Worm (Caenorhabditis elegans) whole organism, L4 larva: ENCODE measurements around the gene B0361.3.

Source experiments
- D1046.2 ChIP-seq: fragments of 200-800 bp; sonication (Bioruptor generic); IDR thresholded peaks from 2 replicates; pipeline ENCODE4 v1.3.6; 2022; ENCODE audit warnings: missing genetic modification characterization, missing compliant biosample characterization
- F10B5.3 ChIP-seq: sonication (generic microtip); optimal IDR thresholded peaks from 2 replicates; lab custom pipeline; 2016; ENCODE audit warnings: mild to moderate bottlenecking, missing genetic modification characterization, missing compliant biosample characterization
- T20F7.1 ChIP-seq: fragments of 200-800 bp; sonication (Bioruptor generic); optimal IDR thresholded peaks from 2 replicates; lab custom pipeline; 2018; ENCODE audit warnings: mild to moderate bottlenecking, missing genetic modification characterization, missing compliant biosample characterization
- Y105C5A.15 ChIP-seq: fragments of 200-800 bp; sonication (Bioruptor generic); IDR thresholded peaks from 2 replicates; pipeline ENCODE4 v1.3.6; 2022; ENCODE audit warnings: missing genetic modification characterization, missing compliant biosample characterization
- Y48G9A.11 ChIP-seq: fragments of 200-800 bp; sonication (Bioruptor generic); IDR thresholded peaks from 2 replicates; pipeline ENCODE4 v1.3.6; 2022; ENCODE audit warnings: missing genetic modification reagents, missing genetic modification characterization, missing compliant biosample characterization
- ZK337.2 ChIP-seq: fragments of 200-800 bp; sonication (Bioruptor generic); IDR thresholded peaks from 2 replicates; pipeline ENCODE4 v1.3.6; 2022; ENCODE audit warnings: missing genetic modification reagents, missing genetic modification characterization, missing compliant biosample characterization
- ZK546.5 ChIP-seq, 2 experiments: sonication (generic microtip); optimal IDR thresholded peaks; 2 replicates each; lab custom pipeline; 2017; ENCODE audit warnings: missing biosample characterization in 2 of 2, missing genetic modification characterization in 2 of 2
- aha-1 ChIP-seq: fragments of 150-350 bp; peaks from one replicate; lab custom pipeline; 2014; ENCODE audit warnings: missing biosample characterization, missing genetic modification characterization
- ama-1 ChIP-seq: fragments of 150-350 bp; optimal IDR thresholded peaks from 2 replicates; lab custom pipeline; 2014; ENCODE audit warnings: inconsistent platforms, mixed read lengths
- attf-4 ChIP-seq: sonication (generic microtip); optimal IDR thresholded peaks from 3 replicates; lab custom pipeline; 2017; ENCODE audit warnings: missing biosample characterization, missing genetic modification characterization
- ceh-28 ChIP-seq: fragments of 150-350 bp; optimal IDR thresholded peaks from 2 replicates; lab custom pipeline; 2014; ENCODE audit warnings: missing biosample characterization, missing genetic modification reagents, missing genetic modification characterization
- ceh-32 ChIP-seq: sonication (generic microtip); optimal IDR thresholded peaks from 2 replicates; lab custom pipeline; 2016; ENCODE audit warnings: mild to moderate bottlenecking, missing genetic modification characterization, missing compliant biosample characterization; ENCODE audit not compliant: poor library complexity
- ceh-62 ChIP-seq: sonication (generic microtip); optimal IDR thresholded peaks from 2 replicates; lab custom pipeline; 2017; ENCODE audit warnings: missing biosample characterization, missing genetic modification characterization
- daf-12 ChIP-seq: fragments of 150-350 bp; optimal IDR thresholded peaks from 2 replicates; lab custom pipeline; 2014; ENCODE audit warnings: missing biosample characterization, missing genetic modification reagents, missing genetic modification characterization
- daf-8 ChIP-seq: fragments of 200-800 bp; sonication (Bioruptor generic); IDR thresholded peaks from 2 replicates; pipeline ENCODE4 v1.3.6; 2022; ENCODE audit warnings: missing genetic modification characterization, missing compliant biosample characterization
- dmd-8 ChIP-seq: fragments of 200-800 bp; sonication (Bioruptor generic); IDR thresholded peaks from 2 replicates; pipeline ENCODE4 v1.3.6; 2022; ENCODE audit warnings: missing genetic modification characterization, missing compliant biosample characterization
- dmd-9 ChIP-seq: fragments of 200-800 bp; sonication (Bioruptor generic); IDR thresholded peaks from 2 replicates; pipeline ENCODE4 v1.3.6; 2022; ENCODE audit warnings: missing genetic modification reagents, missing genetic modification characterization, missing compliant biosample characterization
- egl-43 ChIP-seq: fragments of 200-800 bp; sonication (Bioruptor generic); IDR thresholded peaks from 2 replicates; pipeline ENCODE4 v1.3.6; 2022; ENCODE audit warnings: missing genetic modification reagents, missing genetic modification characterization, missing compliant biosample characterization
- fkh-10 ChIP-seq: fragments of 150-350 bp; optimal IDR thresholded peaks from 2 replicates; lab custom pipeline; 2014; ENCODE audit warnings: missing biosample characterization, missing genetic modification reagents, missing genetic modification characterization
- hif-1 ChIP-seq, 2 experiments: sonication (generic microtip); optimal IDR thresholded peaks; 2 replicates each; lab custom pipeline; 2016 to 2017; ENCODE audit warnings: missing compliant biosample characterization in 2 of 2, missing genetic modification characterization in 2 of 2, missing genetic modification reagents in 2 of 2, missing genotype in 2 of 2, mild to moderate bottlenecking in 1 of 2
- jun-1 ChIP-seq: fragments of 150-350 bp; optimal IDR thresholded peaks from 2 replicates; lab custom pipeline; 2014; ENCODE audit warnings: missing biosample characterization, missing genetic modification reagents, missing genetic modification characterization
- lim-7 ChIP-seq: fragments of 200-800 bp; sonication (Bioruptor generic); IDR thresholded peaks from 2 replicates; pipeline ENCODE4 v1.3.6; 2022; ENCODE audit warnings: missing genetic modification characterization, missing compliant biosample characterization
- lin-13 ChIP-seq: fragments of 150-350 bp; optimal IDR thresholded peaks from 2 replicates; lab custom pipeline; 2014; ENCODE audit warnings: missing biosample characterization, missing genetic modification reagents, missing genetic modification characterization
- lin-29 ChIP-seq: fragments of 200-800 bp; sonication (Bioruptor generic); IDR thresholded peaks from 2 replicates; pipeline ENCODE4 v1.3.6; 2022; ENCODE audit warnings: missing genetic modification reagents, missing genetic modification characterization, missing compliant biosample characterization
- lin-38 ChIP-seq: fragments of 200-800 bp; sonication (Bioruptor generic); IDR thresholded peaks from 2 replicates; pipeline ENCODE4 v1.3.6; 2022; ENCODE audit warnings: missing genetic modification reagents, missing genetic modification characterization, missing compliant biosample characterization
- madf-5 ChIP-seq, 2 experiments: fragments of 200-800 bp; sonication (Bioruptor generic); IDR thresholded peaks; 2 replicates each; pipeline ENCODE4 v1.3.6; 2022; ENCODE audit warnings: missing compliant biosample characterization in 2 of 2, missing genetic modification characterization in 2 of 2
- madf-9 ChIP-seq: fragments of 200-800 bp; sonication (Bioruptor generic); conservative IDR thresholded peaks from 2 replicates; pipeline ENCODE4 v1.3.6; 2022; ENCODE audit warnings: missing genetic modification reagents, missing genetic modification characterization, missing compliant biosample characterization
- mdl-1 ChIP-seq, 2 experiments: fragments of 150-350 bp in 1 of 2; sonication (generic microtip) in 1 of 2; optimal IDR thresholded peaks; 2 replicates each; lab custom pipeline; 2014 to 2017; ENCODE audit warnings: missing biosample characterization in 2 of 2, missing genetic modification characterization in 2 of 2
- mdt-29 ChIP-seq: fragments of 200-800 bp; sonication (Bioruptor generic); IDR thresholded peaks from 2 replicates; pipeline ENCODE4 v1.3.6; 2022; ENCODE audit warnings: missing genetic modification reagents, missing genetic modification characterization, missing compliant biosample characterization
- mep-1 ChIP-seq: fragments of 150-350 bp; sonication (generic microtip); optimal IDR thresholded peaks from 3 replicates; lab custom pipeline; 2014; ENCODE audit warnings: missing biosample characterization, missing genetic modification characterization
- mes-2 ChIP-seq: sonication (generic microtip); optimal IDR thresholded peaks from 2 replicates; lab custom pipeline; 2016; ENCODE audit warnings: missing genotype, mild to moderate bottlenecking, missing genetic modification characterization, missing compliant biosample characterization; ENCODE audit not compliant: poor library complexity, severe bottlenecking
- mxl-2 ChIP-seq: fragments of 200-800 bp; sonication (Bioruptor generic); conservative IDR thresholded peaks from 2 replicates; pipeline ENCODE4 v1.3.6; 2022; ENCODE audit warnings: missing genetic modification reagents, missing genetic modification characterization, missing compliant biosample characterization
- nhr-102 ChIP-seq: sonication (generic microtip); optimal IDR thresholded peaks from 2 replicates; lab custom pipeline; 2016; ENCODE audit warnings: mild to moderate bottlenecking, missing genetic modification characterization, moderate library complexity, missing compliant biosample characterization
- nhr-11 ChIP-seq: fragments of 150-350 bp; optimal IDR thresholded peaks from 2 replicates; lab custom pipeline; 2014; ENCODE audit warnings: missing biosample characterization, missing genetic modification characterization
- nhr-28 ChIP-seq: fragments of 150-350 bp; optimal IDR thresholded peaks from 2 replicates; lab custom pipeline; 2014; ENCODE audit warnings: missing biosample characterization, missing genetic modification characterization
- nhr-41 ChIP-seq: fragments of 200-800 bp; sonication (Bioruptor generic); IDR thresholded peaks from 2 replicates; pipeline ENCODE4 v1.3.6; 2022; ENCODE audit warnings: missing genetic modification reagents, missing genetic modification characterization, missing compliant biosample characterization
- nhr-42 ChIP-seq: fragments of 200-800 bp; sonication (Bioruptor generic); IDR thresholded peaks from 2 replicates; pipeline ENCODE4 v1.3.6; 2022; ENCODE audit warnings: missing genetic modification characterization, missing compliant biosample characterization
- nhr-76 ChIP-seq: fragments of 150-350 bp; optimal IDR thresholded peaks from 2 replicates; lab custom pipeline; 2014; ENCODE audit warnings: missing biosample characterization, missing genetic modification characterization
- pha-4 ChIP-seq, 2 experiments: fragments of 150-350 bp in 1 of 2; fragments of 200-800 bp in 1 of 2; sonication (Bioruptor generic) in 1 of 2; IDR thresholded peaks in 1 of 2; optimal IDR thresholded peaks in 1 of 2; 2 replicates each; pipeline versions ENCODE4 v1.3.6 to Lab custom; 2014 to 2022; ENCODE audit warnings: missing genetic modification characterization in 2 of 2, missing genetic modification reagents in 2 of 2, missing biosample characterization in 1 of 2, missing compliant biosample characterization in 1 of 2
- saeg-2 ChIP-seq: fragments of 200-800 bp; sonication (Bioruptor generic); IDR thresholded peaks from 2 replicates; pipeline ENCODE4 v1.3.6; 2022; ENCODE audit warnings: missing genetic modification reagents, missing genetic modification characterization, missing compliant biosample characterization
- skn-1 ChIP-seq: fragments of 150-350 bp; optimal IDR thresholded peaks from 2 replicates; lab custom pipeline; 2014; ENCODE audit warnings: missing biosample characterization, missing genetic modification characterization
- snpc-4 ChIP-seq: fragments of 150-350 bp; optimal IDR thresholded peaks from 2 replicates; lab custom pipeline; 2014; ENCODE audit warnings: missing biosample characterization, missing genetic modification characterization
- spr-1 ChIP-seq: sonication (generic microtip); optimal IDR thresholded peaks from 2 replicates; lab custom pipeline; 2016; ENCODE audit warnings: mild to moderate bottlenecking, missing genetic modification characterization, missing compliant biosample characterization
- unc-130 ChIP-seq: sonication (generic microtip); optimal IDR thresholded peaks from 2 replicates; lab custom pipeline; 2016; ENCODE audit warnings: missing genetic modification reagents, missing genetic modification characterization, missing compliant biosample characterization
- zag-1 ChIP-seq: fragments of 150-350 bp; optimal IDR thresholded peaks from 2 replicates; lab custom pipeline; 2014; ENCODE audit warnings: missing biosample characterization, missing genetic modification characterization
- zfp-2 ChIP-seq: sonication (generic microtip); optimal IDR thresholded peaks from 2 replicates; lab custom pipeline; 2016; ENCODE audit warnings: mild to moderate bottlenecking, missing genetic modification characterization, missing compliant biosample characterization
- zip-2 ChIP-seq: fragments of 150-350 bp; optimal IDR thresholded peaks from 2 replicates; lab custom pipeline; 2014; ENCODE audit warnings: missing biosample characterization, missing genetic modification characterization
- ztf-7 ChIP-seq: fragments of 150-350 bp; optimal IDR thresholded peaks from 2 replicates; lab custom pipeline; 2014; ENCODE audit warnings: missing biosample characterization, missing genetic modification characterization

Gene B0361.3

DNA sequence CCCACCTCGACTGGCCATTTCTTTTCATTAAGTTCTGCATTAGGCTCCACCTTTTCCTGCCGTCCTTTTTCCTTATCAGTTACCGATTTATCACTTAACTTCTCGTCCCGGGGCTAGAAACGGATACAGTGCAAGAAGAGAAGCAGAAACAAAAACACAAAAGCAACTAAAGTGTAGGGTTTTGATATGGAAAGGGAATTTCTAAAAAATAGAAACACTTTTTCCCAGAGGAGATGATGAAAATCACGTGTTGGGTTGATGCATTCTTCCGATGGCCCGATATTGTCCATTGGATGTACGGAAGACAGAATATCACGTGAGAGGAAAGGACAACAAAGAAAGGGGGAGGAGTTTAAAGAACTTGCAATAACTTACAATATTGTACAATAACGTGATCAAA is 8.4 kb upstream of the B0361.3 start (continued):
- peak; percentile 9 for TF ChIP-seq mep-1
- TF ChIP-seq nhr-42: no peak
- no peak for TF ChIP-seq jun-1 (tag; lab: Kevin White, UChicago)
- TF ChIP-seq lin-38: no peak
- TF ChIP-seq ama-1: no peak
- no peak for TF ChIP-seq mxl-2 (GFP tag; lab: Robert Waterston, UW)
- TF ChIP-seq ZK546.5 (tag; optimal IDR thresholded peaks at IDR 0.05; lab: Kevin White, UChicago): no peak
- TF ChIP-seq daf-8 (GFP tag; lab: Robert Waterston, UW): no peak
- TF ChIP-seq ceh-32 (tag; lab: Kevin White, UChicago): no peak
- no peak for TF ChIP-seq F10B5.3 (tag; lab: Kevin White, UChicago)
- TF ChIP-seq dmd-8 (GFP tag; lab: Robert Waterston, UW): no peak
- TF ChIP-seq lim-7 (GFP tag; lab: Robert Waterston, UW): 0 out of 2 replicates have a peak, but pooled peaks have one; percentile 16
- no peak for TF ChIP-seq nhr-41
- no peak for TF ChIP-seq pha-4 (GFP tag; IDR thresholded peaks at IDR 0.05; lab: Robert Waterston, UW)
- TF ChIP-seq pha-4 (tag; optimal IDR thresholded peaks at IDR 0.05; lab: Kevin White, UChicago): no peak
- no peak for TF ChIP-seq ZK337.2 (GFP tag; lab: Robert Waterston, UW)
- no peak for TF ChIP-seq unc-130 (GFP tag; lab: Kevin White, UChicago)
- TF ChIP-seq zag-1 (tag; lab: Kevin White, UChicago): no peak
- TF ChIP-seq madf-9 (GFP tag; lab: Robert Waterston, UW): no peak
- no peak for TF ChIP-seq lin-13 (GFP tag; lab: Kevin White, UChicago)
- TF ChIP-seq nhr-102 (tag; lab: Kevin White, UChicago): no peak
- no peak for TF ChIP-seq T20F7.1 (GFP tag; lab: Kevin White, UChicago)
- no peak for TF ChIP-seq snpc-4 (tag; lab: Kevin White, UChicago)
- TF ChIP-seq mdl-1 (tag; optimal IDR thresholded peaks at IDR 0.05; lab: Kevin White, UChicago): peak in 1 of 2 experiments; percentile 35
- TF ChIP-seq ztf-7 (tag; lab: Kevin White, UChicago): no peak
- TF ChIP-seq ceh-62 (tag; lab: Kevin White, UChicago): no peak
- no peak for TF ChIP-seq Y105C5A.15 (GFP tag; lab: Robert Waterston, UW)
- TF ChIP-seq daf-12 (tag; lab: Kevin White, UChicago): no peak
- no peak for TF ChIP-seq zfp-2 (tag; lab: Kevin White, UChicago)
- TF ChIP-seq madf-5 (GFP tag; IDR thresholded peaks at IDR 0.05; lab: Robert Waterston, UW): no peak
- peak; percentile 77 for TF ChIP-seq aha-1 (tag; lab: Kevin White, UChicago)
- TF ChIP-seq spr-1: no peak
- peak; percentile 40 for TF ChIP-seq nhr-76 (tag; lab: Kevin White, UChicago)
- no peak for TF ChIP-seq mdt-29 (GFP tag; lab: Robert Waterston, UW)
- peak; percentile 23 for TF ChIP-seq nhr-11 (tag; lab: Kevin White, UChicago)
- no peak for TF ChIP-seq fkh-10 (GFP tag; lab: Kevin White, UChicago)
- no peak for TF ChIP-seq saeg-2 (GFP tag; lab: Robert Waterston, UW)
- TF ChIP-seq mes-2: peak; percentile 39
- no peak for TF ChIP-seq attf-4 (tag; lab: Kevin White, UChicago)
- TF ChIP-seq ceh-28: no peak
- TF ChIP-seq nhr-28 (tag; lab: Kevin White, UChicago): peak; percentile 66
- no peak for TF ChIP-seq Y48G9A.11 (GFP tag; lab: Robert Waterston, UW)
- TF ChIP-seq lin-29 (GFP tag; lab: Robert Waterston, UW): no peak
- 0 out of 2 replicates have a peak, but pooled peaks have one; percentile 17 for TF ChIP-seq dmd-9 (GFP tag; lab: Robert Waterston, UW)
- TF ChIP-seq egl-43: no peak
- no peak for TF ChIP-seq D1046.2 (GFP tag; lab: Robert Waterston, UW)
- TF ChIP-seq hif-1 (tag; optimal IDR thresholded peaks at IDR 0.05; lab: Kevin White, UChicago): no peak
- no peak for TF ChIP-seq skn-1
- TF ChIP-seq zip-2: no peak
